Worm (Caenorhabditis elegans) whole organism, young adult: ENCODE measurements around the gene F22B5.4.

ENCODE experiments used
- B0019.2 ChIP-seq: fragments of 200-800 bp; sonication (Bioruptor generic); conservative IDR thresholded peaks from 2 replicates; pipeline ENCODE4 v1.3.6; 2022; ENCODE audit warnings: missing genetic modification reagents, missing genetic modification characterization, missing compliant biosample characterization
- C06A6.2 ChIP-seq: fragments of 200-800 bp; sonication (Bioruptor generic); conservative IDR thresholded peaks from 2 replicates; pipeline ENCODE4 v1.3.6; 2022; ENCODE audit warnings: missing genetic modification characterization, missing compliant biosample characterization
- D2030.7 ChIP-seq: fragments of 200-800 bp; sonication (Bioruptor generic); IDR thresholded peaks from 2 replicates; pipeline ENCODE4 v1.3.6; 2022; ENCODE audit warnings: missing genetic modification reagents, missing genetic modification characterization, missing compliant biosample characterization
- F22D6.2 ChIP-seq: sonication (generic microtip); optimal IDR thresholded peaks from 2 replicates; lab custom pipeline; 2016; ENCODE audit warnings: mild to moderate bottlenecking, missing genetic modification characterization, missing compliant biosample characterization
- F23B12.7 ChIP-seq: sonication (generic microtip); optimal IDR thresholded peaks from 2 replicates; lab custom pipeline; 2017; ENCODE audit warnings: missing genetic modification characterization, mild to moderate bottlenecking, missing compliant biosample characterization, antibody characterized with exemption, moderate library complexity; ENCODE audit not compliant: insufficient read depth
- F57A8.1 ChIP-seq: fragments of 200-800 bp; sonication (Bioruptor generic); optimal IDR thresholded peaks from 2 replicates; lab custom pipeline; 2018; ENCODE audit warnings: mild to moderate bottlenecking, missing genetic modification characterization, moderate library complexity, missing compliant biosample characterization
- Y53G8AR.9 ChIP-seq: fragments of 200-800 bp; sonication (Bioruptor generic); conservative IDR thresholded peaks from 2 replicates; pipeline ENCODE4 v1.3.6; 2022; ENCODE audit warnings: missing genetic modification reagents, missing genetic modification characterization, missing compliant biosample characterization
- akir-1 ChIP-seq: fragments of 200-800 bp; sonication (Bioruptor generic); optimal IDR thresholded peaks from 2 replicates; lab custom pipeline; 2018; ENCODE audit warnings: mild to moderate bottlenecking, missing genetic modification characterization, moderate library complexity, missing compliant biosample characterization
- bed-1 ChIP-seq: fragments of 200-800 bp; sonication (Bioruptor generic); IDR thresholded peaks from 2 replicates; pipeline ENCODE4 v1.3.6; 2022; ENCODE audit warnings: missing genetic modification reagents, missing genetic modification characterization, missing compliant biosample characterization
- cebp-2 ChIP-seq: fragments of 200-800 bp; sonication (Bioruptor generic); IDR thresholded peaks from 2 replicates; pipeline ENCODE4 v1.3.6; 2022; ENCODE audit warnings: missing genetic modification characterization, missing compliant biosample characterization
- ceh-100 ChIP-seq: fragments of 200-800 bp; sonication (Bioruptor generic); IDR thresholded peaks from 2 replicates; pipeline ENCODE4 v1.3.6; 2022; ENCODE audit warnings: missing genetic modification reagents, missing genetic modification characterization, missing compliant biosample characterization
- ceh-27 ChIP-seq: fragments of 200-800 bp; sonication (Bioruptor generic); optimal IDR thresholded peaks from 2 replicates; lab custom pipeline; 2018; ENCODE audit warnings: mild to moderate bottlenecking, missing genetic modification characterization, moderate library complexity, missing compliant biosample characterization
- ceh-40 ChIP-seq: fragments of 200-800 bp; sonication (Bioruptor generic); IDR thresholded peaks from 2 replicates; pipeline ENCODE4 v1.3.6; 2022; ENCODE audit warnings: missing genetic modification characterization, missing compliant biosample characterization
- ceh-58 ChIP-seq: fragments of 200-800 bp; sonication (Bioruptor generic); IDR thresholded peaks from 2 replicates; pipeline ENCODE4 v1.3.6; 2022; ENCODE audit warnings: missing genetic modification characterization, missing compliant biosample characterization
- ceh-91 ChIP-seq: fragments of 200-800 bp; sonication (Bioruptor generic); IDR thresholded peaks from 2 replicates; pipeline ENCODE4 v1.3.6; 2022; ENCODE audit warnings: missing genetic modification reagents, missing genetic modification characterization, missing compliant biosample characterization
- chd-7 ChIP-seq: sonication (generic microtip); optimal IDR thresholded peaks from 2 replicates; lab custom pipeline; 2016; ENCODE audit warnings: mild to moderate bottlenecking, missing genetic modification characterization, moderate library complexity, missing compliant biosample characterization
- die-1 ChIP-seq: sonication (generic microtip); optimal IDR thresholded peaks from 2 replicates; lab custom pipeline; 2016; ENCODE audit warnings: missing genotype, mild to moderate bottlenecking, missing genetic modification characterization, missing compliant biosample characterization
- dox-1 ChIP-seq: fragments of 200-800 bp; sonication (Bioruptor generic); IDR thresholded peaks from 2 replicates; pipeline ENCODE4 v1.3.6; 2022; ENCODE audit warnings: missing genetic modification reagents, missing genetic modification characterization, missing compliant biosample characterization
- efl-1 ChIP-seq: fragments of 150-350 bp; optimal IDR thresholded peaks from 2 replicates; lab custom pipeline; 2014; ENCODE audit warnings: missing biosample characterization, missing genetic modification reagents, missing genetic modification characterization
- egl-44 ChIP-seq: fragments of 200-800 bp; sonication (Bioruptor generic); IDR thresholded peaks from 2 replicates; pipeline ENCODE4 v1.3.6; 2022; ENCODE audit warnings: missing genetic modification reagents, missing genetic modification characterization, missing compliant biosample characterization
- egrh-3 ChIP-seq: fragments of 200-800 bp; sonication (Bioruptor generic); IDR thresholded peaks from 2 replicates; pipeline ENCODE4 v1.3.6; 2022; ENCODE audit warnings: missing genetic modification reagents, missing genetic modification characterization, missing compliant biosample characterization
- ekl-4 ChIP-seq: fragments of 200-800 bp; sonication (Bioruptor generic); IDR thresholded peaks from 2 replicates; pipeline ENCODE4 v1.3.6; 2022; ENCODE audit warnings: missing genetic modification reagents, missing genetic modification characterization, missing compliant biosample characterization
- hlh-26 ChIP-seq: fragments of 200-800 bp; sonication (Bioruptor generic); conservative IDR thresholded peaks from 2 replicates; pipeline ENCODE4 v1.3.6; 2022; ENCODE audit warnings: missing genetic modification reagents, missing genetic modification characterization, missing compliant biosample characterization
- hmg-1.2 ChIP-seq: fragments of 200-800 bp; sonication (Bioruptor generic); IDR thresholded peaks from 2 replicates; pipeline ENCODE4 v1.3.6; 2022; ENCODE audit warnings: missing genetic modification reagents, missing genetic modification characterization, missing compliant biosample characterization
- hsf-1 ChIP-seq: fragments of 200-800 bp; sonication (Bioruptor generic); IDR thresholded peaks from 2 replicates; pipeline ENCODE4 v1.3.6; 2022; ENCODE audit warnings: missing genetic modification reagents, missing genetic modification characterization, missing compliant biosample characterization
- lin-26 ChIP-seq: fragments of 200-800 bp; sonication (Bioruptor generic); IDR thresholded peaks from 2 replicates; pipeline ENCODE4 v1.3.6; 2022; ENCODE audit warnings: missing genetic modification reagents, missing genetic modification characterization, missing compliant biosample characterization
- lin-54 ChIP-seq: fragments of 200-800 bp; sonication (Bioruptor generic); optimal IDR thresholded peaks from 2 replicates; lab custom pipeline; 2018; ENCODE audit warnings: mild to moderate bottlenecking, missing genetic modification characterization, missing compliant biosample characterization
- madf-6 ChIP-seq: fragments of 200-800 bp; sonication (Bioruptor generic); IDR thresholded peaks from 2 replicates; pipeline ENCODE4 v1.3.6; 2022; ENCODE audit warnings: missing genetic modification reagents, missing genetic modification characterization, missing compliant biosample characterization
- mes-4 ChIP-seq: sonication (generic microtip); optimal IDR thresholded peaks from 2 replicates; lab custom pipeline; 2016; ENCODE audit warnings: missing genotype, missing genetic modification characterization, missing compliant biosample characterization
- nfya-1 ChIP-seq: sonication (generic microtip); optimal IDR thresholded peaks from 2 replicates; lab custom pipeline; 2017; ENCODE audit warnings: antibody characterized with exemption, missing compliant biosample characterization, missing genetic modification characterization, borderline replicate concordance; ENCODE audit not compliant: insufficient read depth
- nhr-120 ChIP-seq: fragments of 200-800 bp; sonication (Bioruptor generic); IDR thresholded peaks from 2 replicates; pipeline ENCODE4 v1.3.6; 2022; ENCODE audit warnings: missing genetic modification characterization, missing compliant biosample characterization
- pbrm-1 ChIP-seq: fragments of 200-800 bp; sonication (Bioruptor generic); IDR thresholded peaks from 2 replicates; pipeline ENCODE4 v1.3.6; 2022; ENCODE audit warnings: missing genetic modification reagents, missing genetic modification characterization, missing compliant biosample characterization
- sdz-38 ChIP-seq: sonication (generic microtip); optimal IDR thresholded peaks from 2 replicates; lab custom pipeline; 2016; ENCODE audit warnings: missing genotype, missing genetic modification characterization, missing compliant biosample characterization
- somi-1 ChIP-seq: fragments of 200-800 bp; sonication (Bioruptor generic); optimal IDR thresholded peaks from 2 replicates; lab custom pipeline; 2018; ENCODE audit warnings: mild to moderate bottlenecking, missing genetic modification characterization, missing compliant biosample characterization
- tbp1 ChIP-seq: fragments of 200-800 bp; sonication (Bioruptor generic); optimal IDR thresholded peaks from 2 replicates; lab custom pipeline; 2018; ENCODE audit warnings: mild to moderate bottlenecking, missing genetic modification characterization, missing compliant biosample characterization
- unc-62 ChIP-seq: fragments of 150-350 bp; optimal IDR thresholded peaks from 2 replicates; lab custom pipeline; 2014; ENCODE audit warnings: missing biosample characterization, missing genetic modification reagents, missing genetic modification characterization
- xnd-1 ChIP-seq: sonication (generic microtip); optimal IDR thresholded peaks from 2 replicates; lab custom pipeline; 2016; ENCODE audit warnings: missing genotype, missing genetic modification reagents, missing genetic modification characterization, missing compliant biosample characterization
- zim-3 ChIP-seq: sonication (generic microtip); optimal IDR thresholded peaks from 2 replicates; lab custom pipeline; 2017; ENCODE audit warnings: mild to moderate bottlenecking, missing genetic modification characterization, moderate library complexity, missing compliant biosample characterization
- ztf-26 ChIP-seq: sonication (generic microtip); optimal IDR thresholded peaks from 2 replicates; lab custom pipeline; 2017; ENCODE audit warnings: missing genetic modification characterization, missing compliant biosample characterization
- ztf-28 ChIP-seq: fragments of 200-800 bp; sonication (Bioruptor generic); IDR thresholded peaks from 2 replicates; pipeline ENCODE4 v1.3.6; 2022; ENCODE audit warnings: missing genetic modification reagents, missing genetic modification characterization, missing compliant biosample characterization

F22B5.4 gene

ce11 chrII:8442176-8442575 is 7.3 kb upstream of the F22B5.4 start (continued):
- 0 out of 2 replicates have a peak, but pooled peaks have one; percentile 17 for TF ChIP-seq D2030.7 (GFP tag; lab: Robert Waterston, UW)
- peak; percentile 48 for TF ChIP-seq F23B12.7 (tag; lab: Kevin White, UChicago)
- no peak for TF ChIP-seq ceh-100 (GFP tag; lab: Robert Waterston, UW)
- TF ChIP-seq ceh-27, result no peak
- peak; percentile 57; the same call in 1 of the 2 replicates for TF ChIP-seq dox-1
- 0 out of 2 replicates have a peak, but pooled peaks have one; percentile 9 for TF ChIP-seq hsf-1 (GFP tag; lab: Robert Waterston, UW)
- no peak for TF ChIP-seq sdz-38 (tag; lab: Kevin White, UChicago)
- TF ChIP-seq madf-6, result peak; percentile 70; the same call in 1 of the 2 replicates
- TF ChIP-seq ztf-28, result no peak
- no peak for TF ChIP-seq zim-3 (tag; lab: Kevin White, UChicago)
- no peak for TF ChIP-seq F22D6.2 (tag; lab: Kevin White, UChicago)
- no peak for TF ChIP-seq bed-1
- TF ChIP-seq efl-1 (GFP tag; lab: Kevin White, UChicago), result peak; percentile 40
- TF ChIP-seq cebp-2, result no peak
- TF ChIP-seq hmg-1.2 (GFP tag; lab: Robert Waterston, UW), result peak; percentile 28; the same call in 1 of the 2 replicates
- no peak for TF ChIP-seq nfya-1
- no peak for TF ChIP-seq die-1 (tag; lab: Kevin White, UChicago)
- no peak for TF ChIP-seq F57A8.1 (GFP tag; lab: Kevin White, UChicago)
- TF ChIP-seq egl-44, result no peak
- TF ChIP-seq akir-1, result no peak
- no peak for TF ChIP-seq ekl-4 (GFP tag; lab: Robert Waterston, UW)
- TF ChIP-seq ceh-91 (GFP tag; lab: Robert Waterston, UW), result 0 out of 2 replicates have a peak, but pooled peaks have one; percentile 16
- no peak for TF ChIP-seq hlh-26 (GFP tag; lab: Robert Waterston, UW)
- TF ChIP-seq B0019.2, result no peak
- TF ChIP-seq nhr-120 (GFP tag; lab: Robert Waterston, UW), result no peak
- TF ChIP-seq somi-1 (GFP tag; lab: Kevin White, UChicago), result no peak
- TF ChIP-seq tbp1 (GFP tag; lab: Kevin White, UChicago), result peak; percentile 38
- no peak for TF ChIP-seq unc-62 (GFP tag; lab: Kevin White, UChicago)
- no peak for TF ChIP-seq pbrm-1 (GFP tag; lab: Robert Waterston, UW)
- no peak for TF ChIP-seq egrh-3 (GFP tag; lab: Robert Waterston, UW)
- no peak for TF ChIP-seq ceh-40 (GFP tag; lab: Robert Waterston, UW)
- TF ChIP-seq ceh-58, result no peak
- no peak for TF ChIP-seq mes-4 (tag; lab: Kevin White, UChicago)
- no peak for TF ChIP-seq chd-7 (tag; lab: Kevin White, UChicago)

- TF ChIP-seq Y53G8AR.9 (GFP tag; lab: Robert Waterston, UW) (peak; percentile 51), D2030.7 (GFP tag; lab: Robert Waterston, UW) (peak; percentile 34; the same call in 1 of the 2 replicates), lin-54 (GFP tag; lab: Kevin White, UChicago) (peak; percentile 17), hsf-1 (GFP tag; lab: Robert Waterston, UW) (0 out of 2 replicates have a peak, but pooled peaks have one; percentile 39), ceh-40 (GFP tag; lab: Robert Waterston, UW) (no peak), madf-6 (peak; percentile 50), xnd-1 (tag; lab: Kevin White, UChicago) (no peak), somi-1 (GFP tag; lab: Kevin White, UChicago) (no peak), C06A6.2 (no peak), lin-26 (0 out of 2 replicates have a peak, but pooled peaks have one; percentile 22), ztf-26 (no peak), F23B12.7 (tag; lab: Kevin White, UChicago) (no peak)
Observed at ce11 chrII:8442717-8443223, 6.7 kb upstream of the F22B5.4 start, which contains the start of gene eif-3.G. eif-3.G (plus strand) TSS chrII:8442767.
